Fruit fly (Drosophila melanogaster) whole organism, adult: ENCODE measurements around the gene CG8765.

Experiments
- CG12768 ChIP-seq: fragments of 200-800 bp; sonication (Bioruptor generic); optimal IDR thresholded peaks from 2 replicates; lab custom pipeline; 2017; ENCODE audit warnings: missing biosample characterization, missing genetic modification characterization, mild to moderate bottlenecking, moderate library complexity, missing genetic modification reagents
- Clk ChIP-seq: fragments of 200-800 bp; sonication (Bioruptor generic); optimal IDR thresholded peaks from 2 replicates; lab custom pipeline; 2017; ENCODE audit warnings: missing biosample characterization, missing genetic modification characterization
- cnc ChIP-seq, 2 experiments: fragments of >200 bp; optimal IDR thresholded peaks; 2 replicates each; lab custom pipeline; 2017

dm6 chr3L:19646292-19646691 lies 40.9 kb downstream of the CG8765 start:
- no peak for TF ChIP-seq Clk
- TF ChIP-seq CG12768 = no peak
- no peak for TF ChIP-seq cnc (optimal IDR thresholded peaks at IDR 0.05; lab: Kevin White, UChicago)
